Fruit fly (Drosophila melanogaster) whole organism, wandering third instar larva: ENCODE measurements around the gene Atac3.

Experiments used
- Abd-B ChIP-seq: fragments of >200 bp; optimal IDR thresholded peaks from 2 replicates; lab custom pipeline; 2017; ENCODE audit warnings: missing biosample characterization, missing genetic modification characterization
- CG32264 ChIP-seq: fragments of 200-800 bp; sonication (Bioruptor generic); optimal IDR thresholded peaks from 2 replicates; lab custom pipeline; 2016; ENCODE audit warnings: missing biosample characterization, missing genetic modification characterization
- CrebA ChIP-seq: fragments of 200-800 bp; sonication (Bioruptor generic); optimal IDR thresholded peaks from 2 replicates; lab custom pipeline; 2016; ENCODE audit warnings: missing biosample characterization, mild to moderate bottlenecking, missing genetic modification characterization, borderline replicate concordance
- Dif ChIP-seq: fragments of 200-275, 200-300 bp; sonication (Bioruptor generic); optimal IDR thresholded peaks from 2 replicates; lab custom pipeline; 2018; ENCODE audit warnings: missing biosample characterization, missing genetic modification characterization; ENCODE audit not compliant: partially characterized antibody
- GATAd ChIP-seq: sonication (Bioruptor generic); optimal IDR thresholded peaks from 2 replicates; lab custom pipeline; 2016; ENCODE audit warnings: missing biosample characterization, missing genetic modification characterization
- HLH106 ChIP-seq: fragments of 200-800 bp; optimal IDR thresholded peaks from 3 replicates; lab custom pipeline; 2019; ENCODE audit warnings: missing biosample characterization, mild to moderate bottlenecking, missing genetic modification characterization, moderate library complexity
- Hnf4 ChIP-seq: fragments of 200-800 bp; sonication (Bioruptor generic); optimal IDR thresholded peaks from 2 replicates; lab custom pipeline; 2016; ENCODE audit warnings: missing biosample characterization, mild to moderate bottlenecking, missing genetic modification characterization
- Hr78 ChIP-seq: fragments of >200 bp; optimal IDR thresholded peaks from 2 replicates; lab custom pipeline; 2017; ENCODE audit warnings: missing biosample characterization, missing genetic modification characterization
- Hr83 ChIP-seq: fragments of 200-300 bp; sonication (Bioruptor generic); optimal IDR thresholded peaks from 2 replicates; lab custom pipeline; 2016; ENCODE audit warnings: missing biosample characterization, mild to moderate bottlenecking, missing genetic modification characterization, moderate library complexity; ENCODE audit not compliant: poor library complexity, severe bottlenecking
- Jra ChIP-seq: sonication (Bioruptor generic); optimal IDR thresholded peaks from 2 replicates; lab custom pipeline; 2016; ENCODE audit warnings: missing biosample characterization, missing genetic modification characterization
- Myc ChIP-seq: fragments of >200 bp; optimal IDR thresholded peaks from 2 replicates; lab custom pipeline; 2017
- N ChIP-seq: fragments of >200 bp; optimal IDR thresholded peaks from 2 replicates; lab custom pipeline; 2018; ENCODE audit warnings: missing biosample characterization, missing external identifiers, missing genetic modification characterization
- Rel ChIP-seq, 2 experiments: fragments of 200-800 bp; sonication (Bioruptor generic) in 1 of 2; optimal IDR thresholded peaks; 2 replicates in 1 of 2; 3 replicates in 1 of 2; lab custom pipeline; 2016 to 2019; ENCODE audit warnings: mild to moderate bottlenecking in 2 of 2, missing biosample characterization in 2 of 2, missing genetic modification characterization in 2 of 2, moderate library complexity in 1 of 2
- Vsx2 ChIP-seq: fragments of 200-300, 225-300 bp; sonication (Bioruptor generic); optimal IDR thresholded peaks from 2 replicates; lab custom pipeline; 2018; ENCODE audit warnings: missing biosample characterization, missing genetic modification characterization; ENCODE audit not compliant: partially characterized antibody
- br ChIP-seq: fragments of 200-800 bp; sonication (Bioruptor generic); optimal IDR thresholded peaks from 2 replicates; lab custom pipeline; 2016; ENCODE audit warnings: missing biosample characterization, missing genetic modification characterization
- brk ChIP-seq: fragments of 200-800 bp; sonication (Bioruptor generic); optimal IDR thresholded peaks from 2 replicates; lab custom pipeline; 2016; ENCODE audit warnings: missing biosample characterization, mild to moderate bottlenecking, missing genetic modification characterization
- dl ChIP-seq, 2 experiments: fragments of 175-275, 200-275 bp in 1 of 2; fragments of 200-275 bp in 1 of 2; sonication (Bioruptor generic); optimal IDR thresholded peaks; lab custom pipeline; 2018; ENCODE audit warnings: mild to moderate bottlenecking in 2 of 2, missing biosample characterization in 2 of 2, missing genetic modification characterization in 2 of 2, moderate library complexity in 2 of 2; ENCODE audit not compliant: partially characterized antibody in 2 of 2, insufficient read depth in 1 of 2
- dmrt93B ChIP-seq: fragments of 200-800 bp; sonication (Bioruptor generic); optimal IDR thresholded peaks from 2 replicates; lab custom pipeline; 2018; ENCODE audit warnings: missing biosample characterization, mild to moderate bottlenecking, missing genetic modification characterization
- dsf ChIP-seq: sonication (Bioruptor generic); optimal IDR thresholded peaks from 2 replicates; lab custom pipeline; 2016; ENCODE audit warnings: missing biosample characterization, missing genetic modification characterization, borderline replicate concordance
- ey ChIP-seq: fragments of 200-800 bp; sonication (Bioruptor generic); optimal IDR thresholded peaks from 2 replicates; lab custom pipeline; 2016; ENCODE audit warnings: missing biosample characterization, missing genetic modification characterization
- foxo ChIP-seq, 2 experiments: fragments of 200-800 bp; sonication (Bioruptor generic); optimal IDR thresholded peaks; 2 replicates in 1 of 2; 3 replicates in 1 of 2; lab custom pipeline; 2016 to 2017; ENCODE audit warnings: missing biosample characterization in 2 of 2, missing genetic modification characterization in 2 of 2
- h ChIP-seq: fragments of 200-800 bp; sonication (Bioruptor generic); optimal IDR thresholded peaks from 3 replicates; lab custom pipeline; 2016; ENCODE audit warnings: missing biosample characterization, mild to moderate bottlenecking, missing genetic modification characterization
- jim ChIP-seq: fragments of 175-275, 200-325 bp; sonication (Bioruptor generic); optimal IDR thresholded peaks from 2 replicates; lab custom pipeline; 2016; ENCODE audit warnings: missing biosample characterization, mild to moderate bottlenecking, missing genetic modification characterization
- lola ChIP-seq: fragments of >200 bp; optimal IDR thresholded peaks from 2 replicates; lab custom pipeline; 2017; ENCODE audit warnings: missing biosample characterization, missing genetic modification characterization
- pan ChIP-seq: fragments of >200 bp; optimal IDR thresholded peaks from 2 replicates; lab custom pipeline; 2017
- psq ChIP-seq: fragments of 200-800 bp; sonication (Bioruptor generic); optimal IDR thresholded peaks from 3 replicates; lab custom pipeline; 2017; ENCODE audit warnings: missing biosample characterization, mild to moderate bottlenecking, missing genetic modification characterization, moderate library complexity
- rgr ChIP-seq: fragments of 200-800 bp; sonication (Bioruptor generic); optimal IDR thresholded peaks from 3 replicates; lab custom pipeline; 2016; ENCODE audit warnings: missing biosample characterization, mild to moderate bottlenecking, missing genetic modification characterization
- sage ChIP-seq: fragments of 200-800 bp; sonication (Bioruptor generic); optimal IDR thresholded peaks from 2 replicates; lab custom pipeline; 2016; ENCODE audit warnings: missing biosample characterization, mild to moderate bottlenecking, missing genetic modification characterization
- sv ChIP-seq: fragments of 200-800 bp; sonication (Bioruptor generic); optimal IDR thresholded peaks from 3 replicates; lab custom pipeline; 2016; ENCODE audit warnings: missing biosample characterization, missing genetic modification characterization
- tai ChIP-seq: sonication (Bioruptor generic); optimal IDR thresholded peaks from 2 replicates; lab custom pipeline; 2016; ENCODE audit warnings: missing biosample characterization, missing genetic modification characterization
- usp ChIP-seq: fragments of >200 bp; optimal IDR thresholded peaks from 2 replicates; lab custom pipeline; 2017; ENCODE audit warnings: missing biosample characterization, missing genetic modification characterization
- woc ChIP-seq: sonication (Bioruptor generic); optimal IDR thresholded peaks from 2 replicates; lab custom pipeline; 2016; ENCODE audit warnings: missing biosample characterization, mild to moderate bottlenecking, missing genetic modification characterization

Gene Atac3

DNA sequence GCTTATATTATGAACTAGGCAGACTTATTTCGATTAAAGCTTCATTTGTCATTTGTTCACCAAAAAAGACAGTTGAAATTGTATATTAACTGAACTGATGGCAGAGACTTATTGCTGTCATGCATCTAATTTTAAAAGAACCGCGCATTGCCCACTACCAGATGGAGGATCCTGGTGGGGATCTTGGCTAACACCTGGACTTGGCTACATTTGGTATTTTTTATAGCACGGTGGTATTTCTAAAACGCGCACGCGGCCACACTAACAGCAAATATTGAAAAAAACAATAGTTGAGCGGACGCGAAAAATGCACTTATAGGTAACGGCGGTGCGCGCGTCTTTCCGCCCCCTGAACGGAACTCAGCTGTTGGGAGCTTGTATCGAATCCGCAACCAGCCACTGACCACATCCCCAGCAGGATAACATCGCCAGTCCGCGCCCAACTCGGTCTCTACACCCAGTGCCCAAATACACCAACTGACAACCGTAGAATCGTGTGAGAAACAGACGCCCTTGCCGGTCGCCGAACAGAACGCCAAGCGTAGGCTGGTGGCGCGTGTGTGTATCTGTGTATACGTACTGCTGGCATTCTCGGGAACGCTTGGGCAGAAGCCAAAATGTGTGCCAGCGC is 35.5 kb downstream of the Atac3 start:
- TF ChIP-seq Rel (GFP tag; optimal IDR thresholded peaks at IDR 0.05; lab: Kevin White, UChicago) (no peak), Rel (tag; optimal IDR thresholded peaks at IDR 0.05; lab: Kevin White, UChicago) (peak; percentile 44), HLH106 (tag; lab: Kevin White, UChicago) (peak; percentile 6), Dif (GFP tag; lab: Kevin White, UChicago) (no peak), h (GFP tag; lab: Kevin White, UChicago) (peak; percentile 35), ey (GFP tag; lab: Kevin White, UChicago) (no peak), rgr (GFP tag; lab: Kevin White, UChicago) (peak; percentile 50), Myc (peak; percentile 28)

DNA sequence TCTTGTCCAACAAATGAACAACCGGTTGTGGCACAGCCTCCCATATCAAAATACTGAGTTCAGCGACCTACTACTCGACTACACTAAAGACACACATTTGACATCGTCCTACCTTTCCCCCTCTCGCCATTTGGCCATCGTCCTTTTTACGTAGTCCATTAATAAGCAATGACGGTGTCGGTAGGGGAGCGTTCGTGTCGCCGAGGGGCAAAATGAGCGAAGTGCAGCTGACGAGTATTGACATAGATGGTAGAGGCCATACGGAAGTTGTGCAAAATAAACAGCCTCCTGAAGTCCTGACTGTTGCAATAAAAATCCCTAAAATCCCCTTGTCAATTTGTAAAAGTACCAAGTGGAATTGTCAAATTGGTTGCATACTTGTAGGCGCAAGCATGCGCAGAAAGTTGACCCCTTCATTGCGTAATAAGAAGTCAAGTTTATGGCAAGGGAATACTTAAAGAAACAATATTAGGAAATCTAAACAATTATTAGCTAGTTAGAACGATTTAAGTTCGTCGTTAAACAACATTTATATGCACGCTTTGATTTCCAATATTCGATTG is 36.1 kb downstream of the Atac3 start:
- TF ChIP-seq Dif (GFP tag; lab: Kevin White, UChicago) (peak; percentile 15), h (GFP tag; lab: Kevin White, UChicago) (no peak), N (GFP tag; lab: Kevin White, UChicago) (peak; percentile 72), ey (GFP tag; lab: Kevin White, UChicago) (no peak), Hr78 (GFP tag; lab: Kevin White, UChicago) (peak; percentile 10), Vsx2 (GFP tag; lab: Kevin White, UChicago) (peak; percentile 53), Myc (peak; percentile 72)

DNA sequence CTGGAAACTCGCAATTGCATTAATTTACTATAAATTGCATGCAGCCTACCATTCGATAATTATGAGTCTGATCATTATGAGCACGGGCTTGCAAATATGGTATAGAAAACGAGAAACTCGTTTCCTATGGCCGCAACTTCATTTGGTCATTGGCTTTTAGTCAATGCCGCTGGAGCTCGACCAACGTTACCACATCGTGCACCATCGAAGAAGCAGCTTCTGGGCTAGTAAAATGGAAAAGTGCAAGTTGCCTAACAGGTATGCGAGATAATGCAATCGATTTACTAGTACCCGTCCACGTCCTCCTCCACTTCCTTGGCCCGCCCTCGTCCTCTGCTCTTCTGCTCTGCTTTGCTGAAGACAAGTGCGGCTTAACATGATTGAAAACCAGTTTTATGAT is 43.5 kb downstream of the Atac3 start:
- TF ChIP-seq jim, result no peak
- TF ChIP-seq psq (GFP tag; lab: Kevin White, UChicago), result no peak
- no peak for TF ChIP-seq sv
- no peak for TF ChIP-seq CrebA (GFP tag; lab: Kevin White, UChicago)
- TF ChIP-seq ey (GFP tag; lab: Kevin White, UChicago), result no peak
- no peak for TF ChIP-seq dmrt93B
- TF ChIP-seq woc, result no peak
- no peak for TF ChIP-seq Hr83 (GFP tag; lab: Kevin White, UChicago)
- TF ChIP-seq CG32264 (GFP tag; lab: Kevin White, UChicago), result no peak
- no peak for TF ChIP-seq dl (GFP tag; optimal IDR thresholded peaks at IDR 0.05; lab: Kevin White, UChicago; ENCODE audit: insufficient read depth in 1 of 2, partially characterized antibody in 2 of 2)
- no peak for TF ChIP-seq Jra
- TF ChIP-seq Abd-B (GFP tag; lab: Kevin White, UChicago), result no peak
- no peak for TF ChIP-seq br

DNA sequence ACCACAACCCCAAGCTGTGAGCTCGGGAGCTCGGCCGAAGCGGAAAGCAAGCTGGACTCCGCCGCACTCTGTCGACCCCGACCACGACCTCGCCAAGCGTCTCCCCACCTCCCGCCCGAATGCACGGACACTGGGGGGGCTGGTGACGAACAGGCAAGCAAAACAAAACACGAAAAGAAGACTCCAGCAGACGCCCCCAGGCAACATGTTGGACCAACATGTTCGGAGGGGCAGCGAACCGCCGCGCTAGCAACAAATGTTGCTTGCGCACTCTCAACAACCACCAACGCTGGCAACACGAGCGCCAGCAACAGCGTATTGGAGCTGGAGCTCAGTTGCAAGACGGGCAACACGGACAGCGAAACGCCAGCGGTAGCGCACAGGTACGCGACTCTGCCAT is 45.5 kb downstream of the Atac3 start:
- TF ChIP-seq psq (GFP tag; lab: Kevin White, UChicago) (peak; percentile 90), brk (no peak), Dif (GFP tag; lab: Kevin White, UChicago) (peak; percentile 16)

DNA sequence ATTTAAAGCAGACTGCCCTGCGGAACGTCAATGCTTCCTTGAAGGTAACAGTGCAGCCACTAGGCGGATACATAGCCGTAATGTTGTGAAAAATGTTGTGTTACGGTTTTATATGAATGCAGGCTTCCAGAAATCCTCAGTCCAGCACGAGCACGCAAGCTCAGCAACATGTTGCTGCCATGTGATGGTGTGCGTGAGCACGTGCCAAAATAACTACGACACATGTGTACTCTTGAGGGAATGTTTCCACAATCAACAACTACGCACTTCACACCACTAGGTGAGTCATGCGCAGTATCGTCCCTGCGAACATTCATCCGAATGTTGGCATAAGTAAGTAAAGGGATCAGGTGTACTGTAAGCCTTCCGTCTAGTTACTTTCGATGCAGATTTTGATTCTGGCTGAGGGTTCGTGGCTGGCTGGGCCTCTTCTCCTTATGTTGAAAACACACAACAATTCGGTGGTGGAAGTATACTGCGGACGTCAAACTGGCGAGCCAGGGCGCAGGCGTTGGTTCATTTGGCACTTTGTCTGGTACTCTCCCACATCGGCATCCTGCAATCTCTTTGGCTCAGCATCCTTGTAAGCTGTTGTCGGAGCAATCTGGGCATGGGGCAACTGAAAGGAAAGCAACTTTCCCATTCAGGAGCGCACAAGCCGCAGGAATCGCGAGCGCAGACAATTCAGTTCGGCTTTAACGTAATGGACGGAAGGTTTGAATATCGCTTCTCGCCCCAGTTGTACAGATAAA is 50.9 kb downstream of the Atac3 start, which contains the start of gene RhoGEF3:
TSS of gene RhoGEF3 (plus strand) at position 702 of the 752 bp plus-strand sequence.
- TF ChIP-seq lola (GFP tag; lab: Kevin White, UChicago), result no peak
- TF ChIP-seq rgr (GFP tag; lab: Kevin White, UChicago), result no peak
- TF ChIP-seq pan, result no peak
- TF ChIP-seq Jra, result no peak
- TF ChIP-seq Hr78 (GFP tag; lab: Kevin White, UChicago), result no peak
- TF ChIP-seq Rel (GFP tag; optimal IDR thresholded peaks at IDR 0.05; lab: Kevin White, UChicago), result no peak
- TF ChIP-seq Rel (tag; optimal IDR thresholded peaks at IDR 0.05; lab: Kevin White, UChicago), result no peak
- TF ChIP-seq HLH106 (tag; lab: Kevin White, UChicago), result no peak
- TF ChIP-seq Dif (GFP tag; lab: Kevin White, UChicago), result no peak
- no peak for TF ChIP-seq usp (GFP tag; lab: Kevin White, UChicago)
- no peak for TF ChIP-seq woc
- TF ChIP-seq dsf (GFP tag; lab: Kevin White, UChicago), result no peak
- TF ChIP-seq sage, result no peak
- no peak for TF ChIP-seq Hnf4 (GFP tag; lab: Kevin White, UChicago)
- TF ChIP-seq Abd-B (GFP tag; lab: Kevin White, UChicago), result no peak
- TF ChIP-seq GATAd (GFP tag; lab: Kevin White, UChicago), result no peak
- TF ChIP-seq psq (GFP tag; lab: Kevin White, UChicago), result no peak
- no peak for TF ChIP-seq tai (GFP tag; lab: Kevin White, UChicago)
- TF ChIP-seq foxo (GFP tag; optimal IDR thresholded peaks at IDR 0.05; lab: Kevin White, UChicago), result no peak
